Worm (Caenorhabditis elegans): Measurements from ENCODE around the gene mrpl-44.

Gene mrpl-44

DNA sequence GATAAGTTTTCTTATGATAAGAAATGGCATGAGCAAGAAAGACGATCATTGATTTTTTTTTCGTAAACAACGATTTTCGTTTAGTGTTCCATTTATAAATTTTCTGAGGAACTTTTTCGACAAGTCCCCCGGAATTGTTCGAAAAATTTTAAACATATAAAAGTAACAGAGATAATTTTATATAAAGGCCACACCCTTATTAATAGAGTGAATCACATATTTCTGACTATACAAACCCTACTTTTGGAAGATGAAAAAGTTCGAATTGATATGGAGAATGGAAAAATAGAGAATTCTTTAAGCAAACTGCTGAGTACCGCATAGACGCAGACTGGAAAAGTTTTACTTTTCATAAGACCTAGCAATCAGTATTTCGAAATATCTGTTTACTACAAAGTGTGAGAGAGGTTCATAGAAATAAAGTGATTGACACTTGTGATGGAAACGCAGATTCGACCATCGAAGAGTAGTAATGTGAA is 38.0 kb downstream of the mrpl-44 start (continued):
- TF ChIP-seq mdl-1 (tag; optimal IDR thresholded peaks at IDR 0.05) (peak in 1 of 2 experiments; percentile 56), lin-1 (GFP tag; IDR thresholded peaks at IDR 0.05) (peak; percentile 82), lin-13 (GFP tag; optimal IDR thresholded peaks at IDR 0.05) (peak; percentile 76), mes-2 (tag; optimal IDR thresholded peaks at IDR 0.05; ENCODE audit: poor library complexity, severe bottlenecking) (peak; percentile 63)

DNA sequence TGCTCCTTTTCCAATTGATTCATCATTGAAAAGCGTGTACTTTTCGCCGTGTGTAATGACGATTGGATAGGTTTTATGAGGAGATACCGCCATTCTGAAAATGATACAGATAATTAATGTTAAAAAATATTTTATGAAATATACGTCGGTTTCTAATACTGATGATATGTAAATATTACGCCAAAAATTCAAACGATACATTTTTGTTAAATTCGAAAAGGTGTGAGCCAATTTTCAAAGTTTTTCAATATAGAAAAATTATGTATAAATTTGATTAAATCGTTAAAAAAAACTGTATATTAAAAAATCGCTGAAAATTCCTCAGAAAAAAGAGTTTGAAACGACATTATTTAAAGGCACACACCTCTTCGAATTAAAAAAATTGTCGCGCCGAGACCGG is 38.6 kb downstream of the mrpl-44 start, which contains the start of gene ikke-1:
TSS of gene ikke-1 (minus strand) at position 101 of the 400 bp plus-strand sequence.
- TF ChIP-seq tag-97 (GFP tag; IDR thresholded peaks at IDR 0.05) (no peak), Y5F2A.4 (GFP tag; optimal IDR thresholded peaks at IDR 0.05) (no peak), dpl-1 (GFP tag; optimal IDR thresholded peaks at IDR 0.05) (no peak), snpc-4 (tag; optimal IDR thresholded peaks at IDR 0.05) (no peak), ztf-7 (tag; optimal IDR thresholded peaks at IDR 0.05) (no peak), ceh-44 (GFP tag; IDR thresholded peaks at IDR 0.05) (no peak), daf-16 (GFP tag; optimal IDR thresholded peaks at IDR 0.05) (no peak), daf-16 (tag; optimal IDR thresholded peaks at IDR 0.05) (no peak), nhr-76 (tag; optimal IDR thresholded peaks at IDR 0.05) (no peak), daf-12 (tag; optimal IDR thresholded peaks at IDR 0.05) (no peak), lsy-2 (tag; optimal IDR thresholded peaks at IDR 0.05) (no peak), Y48G9A.11 (GFP tag; IDR thresholded peaks at IDR 0.05) (no peak), snpc-1.2 (GFP tag; IDR thresholded peaks at IDR 0.05) (no peak), nhr-25 (tag; optimal IDR thresholded peaks at IDR 0.05; ENCODE audit: borderline replicate concordance, insufficient read depth) (no peak), saeg-2 (GFP tag; IDR thresholded peaks at IDR 0.05) (no peak), duxl-1 (tag; optimal IDR thresholded peaks at IDR 0.05; ENCODE audit: poor library complexity) (no peak), hlh-30 (tag; optimal IDR thresholded peaks at IDR 0.05; ENCODE audit: insufficient read depth) (no peak), nhr-6 (tag; optimal IDR thresholded peaks at IDR 0.05) (no peak), nhr-42 (GFP tag; IDR thresholded peaks at IDR 0.05) (no peak), lin-1 (GFP tag; IDR thresholded peaks at IDR 0.05) (no peak)

DNA sequence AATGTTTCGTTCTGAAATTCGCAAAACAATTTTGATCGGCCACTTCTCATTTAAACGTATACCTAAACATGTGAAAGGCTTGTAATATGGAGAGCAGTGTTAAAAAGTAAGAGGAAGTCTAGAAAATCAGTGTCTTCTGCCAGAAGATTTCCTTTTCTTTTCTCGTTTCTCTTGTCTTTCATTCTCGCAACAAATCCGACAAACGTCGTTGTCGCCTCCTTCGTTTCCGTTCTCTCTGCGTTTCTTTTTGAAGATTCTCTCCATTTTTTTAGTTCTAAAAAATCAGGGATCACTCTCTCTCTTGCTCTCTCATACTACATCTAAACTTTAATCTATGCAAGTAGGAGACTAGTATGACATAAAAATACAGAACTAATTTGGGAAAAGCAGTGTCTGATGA is 41.9 kb downstream of the mrpl-44 start:
- TF ChIP-seq aha-1 (tag) (peak; percentile 86), pha-4 (GFP tag; IDR thresholded peaks at IDR 0.05) (no peak), pha-4 (tag; optimal IDR thresholded peaks at IDR 0.05) (no peak)

DNA sequence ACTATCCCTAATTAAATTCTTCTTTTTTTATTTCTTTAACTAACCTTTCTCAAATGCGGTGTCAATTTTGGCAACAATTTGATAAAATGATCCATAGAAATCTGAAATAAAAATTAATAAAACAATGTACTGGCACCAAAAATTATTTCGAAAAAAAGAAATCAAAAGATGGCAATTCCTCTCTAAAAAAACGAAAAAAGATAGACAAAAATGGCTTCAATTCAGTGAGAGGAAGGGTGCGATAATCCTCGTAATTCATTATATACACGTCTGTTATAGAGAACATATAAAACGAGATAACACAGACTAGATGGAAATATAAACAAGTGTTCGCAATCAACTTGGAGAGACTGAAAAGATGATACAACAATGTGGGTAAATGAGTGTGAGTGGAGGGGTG is 43.3 kb downstream of the mrpl-44 start, which contains the start of gene R107.2:
TSS of gene R107.2 (minus strand) at position 101 of the 400 bp plus-strand sequence.
- TF ChIP-seq dmd-9 (GFP tag; IDR thresholded peaks at IDR 0.05) (no peak), daf-16 (GFP tag; optimal IDR thresholded peaks at IDR 0.05) (no peak), daf-16 (tag; optimal IDR thresholded peaks at IDR 0.05) (peak; percentile 11), dve-1 (tag; optimal IDR thresholded peaks at IDR 0.05; ENCODE audit: insufficient read depth) (peak; percentile 6)

DNA sequence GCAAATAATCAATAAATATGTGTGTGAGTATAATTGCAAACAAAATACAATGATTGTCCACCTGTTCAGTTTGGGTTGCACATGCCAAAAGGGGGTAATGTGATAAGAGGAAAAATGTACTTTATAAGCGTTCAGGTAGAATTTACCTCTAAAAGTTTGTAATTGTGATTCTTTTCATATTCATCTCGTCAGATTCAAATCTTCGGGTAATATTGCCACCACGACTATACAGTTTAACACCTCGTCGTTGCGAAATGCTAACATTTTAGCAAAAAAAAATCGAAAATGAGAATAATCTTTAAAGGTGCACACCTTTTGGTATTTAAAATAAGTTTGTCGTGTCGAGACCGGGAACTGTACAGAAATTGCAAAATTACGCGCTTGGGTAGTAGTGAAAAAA is 46.0 kb downstream of the mrpl-44 start, which contains the start of gene nac-2:
TSS of gene nac-2 (minus strand) at position 101 of the 400 bp plus-strand sequence.
- TF ChIP-seq pqm-1 (tag; optimal IDR thresholded peaks at IDR 0.05) (no peak), aha-1 (tag) (no peak), ceh-62 (tag; optimal IDR thresholded peaks at IDR 0.05) (no peak), daf-16 (GFP tag; optimal IDR thresholded peaks at IDR 0.05) (no peak), daf-16 (tag; optimal IDR thresholded peaks at IDR 0.05) (peak; percentile 15), lir-3 (tag; optimal IDR thresholded peaks at IDR 0.05) (no peak)

DNA sequence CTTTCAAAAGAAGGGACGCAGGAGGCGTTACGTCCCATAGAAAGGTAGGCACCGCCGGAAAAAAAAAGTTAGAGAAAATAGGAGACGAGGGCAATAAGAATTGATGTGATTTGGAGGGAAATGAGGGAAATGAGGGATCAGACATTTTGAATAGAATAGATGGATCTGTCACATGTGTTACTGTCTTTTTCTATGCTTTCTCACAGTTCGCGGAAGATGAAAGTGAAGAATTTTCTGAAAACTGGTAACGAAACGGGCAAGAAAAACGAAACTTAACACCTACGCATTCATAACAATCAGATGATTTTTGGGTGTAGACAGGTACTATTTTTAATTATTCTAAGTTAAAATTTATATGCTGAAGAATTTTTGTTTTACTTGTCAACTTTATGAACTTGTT is 51.5 kb downstream of the mrpl-44 start, which contains the start of gene R107.9:
TSS of gene R107.9 (plus strand) at position 301 of the 400 bp plus-strand sequence.
- TF ChIP-seq lim-7 (GFP tag; IDR thresholded peaks at IDR 0.05) (no peak), lin-29 (GFP tag; IDR thresholded peaks at IDR 0.05) (no peak), ces-1 (GFP tag; optimal IDR thresholded peaks at IDR 0.05) (no peak), mxl-2 (GFP tag; conservative IDR thresholded peaks at IDR 0.05) (no peak), daf-8 (GFP tag; IDR thresholded peaks at IDR 0.05) (no peak), nhr-25 (tag; optimal IDR thresholded peaks at IDR 0.05; ENCODE audit: borderline replicate concordance, insufficient read depth) (no peak), dpl-1 (GFP tag; optimal IDR thresholded peaks at IDR 0.05) (no peak), nhr-102 (tag; optimal IDR thresholded peaks at IDR 0.05) (no peak), zfp-3 (GFP tag; conservative IDR thresholded peaks at IDR 0.05) (no peak), ceh-20 (GFP tag; IDR thresholded peaks at IDR 0.05) (no peak), Y5F2A.4 (GFP tag; optimal IDR thresholded peaks at IDR 0.05) (no peak), php-3 (GFP tag; IDR thresholded peaks at IDR 0.05) (no peak), aly-2 (tag; optimal IDR thresholded peaks at IDR 0.05) (no peak)
